Fruit fly (Drosophila melanogaster) whole organism, embryonic: ENCODE measurements around the gene UbcE2H.
A peak's percentile ranks its signal among the peaks of the same experiment; 100 is the strongest.

Experiments used
- Adf1 ChIP-seq: fragments of 200-800 bp; sonication (Bioruptor generic); IDR thresholded peaks from 2 replicates; pipeline ENCODE4 v1.3.6; 2022; ENCODE audit warnings: missing biosample characterization, missing genetic modification characterization
- Antp ChIP-seq: fragments of 200-800 bp; sonication (Bioruptor generic); optimal IDR thresholded peaks from 3 replicates; lab custom pipeline; 2016; ENCODE audit warnings: missing biosample characterization, missing genetic modification characterization
- Awh ChIP-seq: fragments of 200-800 bp; sonication (Bioruptor generic); IDR thresholded peaks from 2 replicates; pipeline ENCODE4, ENCODE4 v1.3.6; 2022; ENCODE audit warnings: missing biosample characterization, missing genetic modification characterization
- C15 ChIP-seq: fragments of 200-800 bp; sonication (Bioruptor generic); IDR thresholded peaks from 3 replicates; pipeline ENCODE4 v1.3.6; 2022; ENCODE audit warnings: missing biosample characterization, missing genetic modification characterization
- CG1024 ChIP-seq: fragments of 200-800 bp; sonication (Bioruptor generic); IDR thresholded peaks from 2 replicates; pipeline ENCODE4 v1.3.6; 2022; ENCODE audit warnings: missing biosample characterization, missing genetic modification characterization
- CG10462 ChIP-seq: fragments of 200-800 bp; sonication (Bioruptor generic); optimal IDR thresholded peaks from 2 replicates; lab custom pipeline; 2016; ENCODE audit warnings: missing biosample characterization, missing genetic modification characterization
- CG12942 ChIP-seq: fragments of 200-800 bp; sonication (Bioruptor generic); optimal IDR thresholded peaks from 3 replicates; lab custom pipeline; 2016; ENCODE audit warnings: missing biosample characterization, missing genetic modification characterization
- CG13424 ChIP-seq: fragments of 200-800 bp; sonication (Bioruptor generic); optimal IDR thresholded peaks from 2 replicates; lab custom pipeline; 2019; ENCODE audit warnings: missing biosample characterization, mild to moderate bottlenecking, missing genetic modification characterization, moderate library complexity
- CG13624 ChIP-seq: fragments of 200-800 bp; sonication (Bioruptor generic); optimal IDR thresholded peaks from 2 replicates; lab custom pipeline; 2016; ENCODE audit warnings: missing biosample characterization, missing genetic modification characterization
- CG14050 ChIP-seq: fragments of 200-800 bp; sonication (Bioruptor generic); IDR thresholded peaks from 3 replicates; pipeline ENCODE4 v1.3.6; 2022; ENCODE audit warnings: missing biosample characterization, missing genetic modification characterization
- CG14860 ChIP-seq: fragments of 200-800 bp; sonication (Bioruptor generic); IDR thresholded peaks from 3 replicates; pipeline ENCODE4 v1.3.6; 2022; ENCODE audit warnings: missing biosample characterization, missing genetic modification characterization; ENCODE audit not compliant: partially characterized antibody
- CG17802 ChIP-seq: fragments of 200-800 bp; sonication (Bioruptor generic); optimal IDR thresholded peaks from 2 replicates; lab custom pipeline; 2018; ENCODE audit warnings: missing biosample characterization, mild to moderate bottlenecking, missing genetic modification characterization, moderate library complexity
- CG18764 ChIP-seq: fragments of 200-800 bp; sonication (Bioruptor generic); optimal IDR thresholded peaks from 3 replicates; lab custom pipeline; 2016; ENCODE audit warnings: missing biosample characterization, missing genetic modification characterization
- CG2202 ChIP-seq: fragments of 200-800 bp; sonication (Bioruptor generic); optimal IDR thresholded peaks from 2 replicates; lab custom pipeline; 2018; ENCODE audit warnings: missing biosample characterization, mild to moderate bottlenecking, missing genetic modification characterization
- CG32767 ChIP-seq: fragments of 200-800 bp; sonication (Bioruptor generic); IDR thresholded peaks from 2 replicates; pipeline ENCODE4 v1.3.6; 2022; ENCODE audit warnings: missing biosample characterization, missing genetic modification characterization
- CG3407 ChIP-seq: fragments of 200-800 bp; sonication (Bioruptor generic); optimal IDR thresholded peaks from 2 replicates; lab custom pipeline; 2018; ENCODE audit warnings: missing biosample characterization, mild to moderate bottlenecking, missing genetic modification characterization
- CG6254 ChIP-seq: fragments of 200-800 bp; sonication (Bioruptor generic); optimal IDR thresholded peaks from 3 replicates; lab custom pipeline; 2017; ENCODE audit warnings: mild to moderate bottlenecking, missing biosample characterization, missing genetic modification reagents, missing genetic modification characterization
- CG7556 ChIP-seq: fragments of 200-800 bp; sonication (Bioruptor generic); optimal IDR thresholded peaks from 2 replicates; lab custom pipeline; 2017; ENCODE audit warnings: missing biosample characterization, mild to moderate bottlenecking, missing genetic modification characterization
- CG8924 ChIP-seq: fragments of 200-800 bp; optimal IDR thresholded peaks from 3 replicates; lab custom pipeline; 2019; ENCODE audit warnings: missing biosample characterization, mild to moderate bottlenecking, missing genetic modification characterization, moderate library complexity
- Camta ChIP-seq: fragments of 200-800 bp; sonication (Bioruptor generic); optimal IDR thresholded peaks from 2 replicates; lab custom pipeline; 2016; ENCODE audit warnings: missing biosample characterization, missing genetic modification characterization
- Dad ChIP-seq: fragments of 200-800 bp; sonication (Bioruptor generic); optimal IDR thresholded peaks from 3 replicates; lab custom pipeline; 2016; ENCODE audit warnings: missing biosample characterization, missing genetic modification characterization
- Doc3 ChIP-seq: fragments of 200-800 bp; sonication (Bioruptor generic); IDR thresholded peaks from 3 replicates; pipeline ENCODE4 v1.3.6; 2022; ENCODE audit warnings: missing biosample characterization, missing genetic modification characterization; ENCODE audit not compliant: partially characterized antibody
- Fer3 ChIP-seq: fragments of 200-800 bp; sonication (Bioruptor generic); optimal IDR thresholded peaks from 2 replicates; lab custom pipeline; 2018; ENCODE audit warnings: missing biosample characterization, mild to moderate bottlenecking, missing genetic modification characterization, moderate library complexity
- GATAe ChIP-seq: fragments of 200-800 bp; sonication (Bioruptor generic); conservative IDR thresholded peaks from 2 replicates; pipeline ENCODE4 v1.3.6; 2022; ENCODE audit warnings: missing biosample characterization, missing genetic modification characterization
- Nf-YB ChIP-seq: fragments of 200-800 bp; sonication (Bioruptor generic); optimal IDR thresholded peaks from 3 replicates; lab custom pipeline; 2019; ENCODE audit warnings: missing biosample characterization, mild to moderate bottlenecking, missing genetic modification characterization, moderate library complexity
- Trl ChIP-seq, 3 experiments: fragments of >200 bp in 2 of 3; fragments of 200-800 bp in 1 of 3; sonication (Bioruptor generic) in 1 of 3; optimal IDR thresholded peaks; 2 replicates in 1 of 3; 3 replicates in 2 of 3; lab custom pipeline; 2016 to 2017; ENCODE audit warnings: missing biosample characterization in 1 of 3, missing genetic modification characterization in 1 of 3
- Usf ChIP-seq: fragments of 200-800 bp; sonication (Bioruptor generic); optimal IDR thresholded peaks from 2 replicates; lab custom pipeline; 2017; ENCODE audit warnings: missing genotype, missing biosample characterization, missing genetic modification characterization
- Vsx1 ChIP-seq: fragments of 200-800 bp; sonication (Bioruptor generic); optimal IDR thresholded peaks from 2 replicates; lab custom pipeline; 2017; ENCODE audit warnings: missing biosample characterization, mild to moderate bottlenecking, missing genetic modification characterization, missing genetic modification reagents
- Xbp1 ChIP-seq: fragments of 200-800 bp; sonication (Bioruptor generic); optimal IDR thresholded peaks from 3 replicates; lab custom pipeline; 2016; ENCODE audit warnings: missing biosample characterization, mild to moderate bottlenecking, missing genetic modification characterization
- Xrp1 ChIP-seq: fragments of 200-800 bp; sonication (Bioruptor generic); IDR thresholded peaks from 2 replicates; pipeline ENCODE4 v1.3.6; 2022; ENCODE audit warnings: missing biosample characterization, missing genetic modification characterization
- bcd ChIP-seq: fragments of 200-800 bp; sonication (Bioruptor generic); optimal IDR thresholded peaks from 2 replicates; lab custom pipeline; 2017; ENCODE audit warnings: missing biosample characterization, mild to moderate bottlenecking, missing genetic modification characterization
- btn ChIP-seq: fragments of 200-800 bp; sonication (Bioruptor generic); optimal IDR thresholded peaks from 2 replicates; lab custom pipeline; 2016; ENCODE audit warnings: missing biosample characterization, missing genetic modification characterization
- chinmo ChIP-seq: fragments of 200-800 bp; sonication (Bioruptor generic); IDR thresholded peaks from 4 replicates; pipeline ENCODE4 v1.3.6; 2022; ENCODE audit warnings: missing biosample characterization, missing genetic modification characterization; ENCODE audit not compliant: partially characterized antibody
- fd64A ChIP-seq: fragments of 200-800 bp; sonication (Bioruptor generic); optimal IDR thresholded peaks from 3 replicates; lab custom pipeline; 2018; ENCODE audit warnings: missing biosample characterization, mild to moderate bottlenecking, missing genetic modification characterization
- gcm ChIP-seq: fragments of 200-800 bp; sonication (Bioruptor generic); optimal IDR thresholded peaks from 2 replicates; lab custom pipeline; 2019; ENCODE audit warnings: missing biosample characterization, mild to moderate bottlenecking, missing genetic modification characterization, moderate library complexity
- gro ChIP-seq: fragments of 200-800 bp; sonication (Bioruptor generic); optimal IDR thresholded peaks from 2 replicates; lab custom pipeline; 2016; ENCODE audit warnings: missing biosample characterization, missing genetic modification characterization
- hb ChIP-seq: fragments of 200-800 bp; sonication (Bioruptor generic); IDR thresholded peaks from 3 replicates; pipeline ENCODE4 v1.3.6; 2022; ENCODE audit warnings: missing biosample characterization, missing genetic modification characterization; ENCODE audit not compliant: partially characterized antibody
- her ChIP-seq: fragments of 200-800 bp; sonication (Bioruptor generic); optimal IDR thresholded peaks from 2 replicates; lab custom pipeline; 2016; ENCODE audit warnings: missing biosample characterization, missing genetic modification characterization
- inv ChIP-seq: fragments of 200-800 bp; sonication (Bioruptor generic); IDR thresholded peaks from 2 replicates; pipeline ENCODE4 v1.3.6; 2022; ENCODE audit warnings: missing biosample characterization, missing genetic modification characterization; ENCODE audit not compliant: partially characterized antibody
- klu ChIP-seq: fragments of 200-800 bp; sonication (Bioruptor generic); IDR thresholded peaks from 2 replicates; pipeline ENCODE4 v1.3.6; 2022; ENCODE audit warnings: missing biosample characterization, missing genetic modification characterization
- maf-S ChIP-seq: fragments of 200-800 bp; sonication (Bioruptor generic); optimal IDR thresholded peaks from 2 replicates; lab custom pipeline; 2016; ENCODE audit warnings: missing biosample characterization, missing genetic modification characterization
- mirr ChIP-seq: fragments of 200-800 bp; sonication (Bioruptor generic); optimal IDR thresholded peaks from 3 replicates; lab custom pipeline; 2018; ENCODE audit warnings: missing biosample characterization, mild to moderate bottlenecking, missing genetic modification characterization
- oc ChIP-seq: fragments of 200-800 bp; sonication (Bioruptor generic); optimal IDR thresholded peaks from 2 replicates; lab custom pipeline; 2018; ENCODE audit warnings: missing biosample characterization, mild to moderate bottlenecking, missing genetic modification characterization, moderate library complexity
- peb ChIP-seq: fragments of 200-800 bp; sonication (Bioruptor generic); IDR thresholded peaks from 2 replicates; pipeline ENCODE4 v1.3.6; 2022; ENCODE audit warnings: missing biosample characterization, missing genetic modification characterization
- seq ChIP-seq: fragments of 200-800 bp; sonication (Bioruptor generic); IDR thresholded peaks from 2 replicates; pipeline ENCODE4 v1.3.6; 2022; ENCODE audit warnings: missing biosample characterization, missing genetic modification characterization
- sima ChIP-seq: fragments of 200-800 bp; sonication (Bioruptor generic); optimal IDR thresholded peaks from 2 replicates; lab custom pipeline; 2016; ENCODE audit warnings: missing biosample characterization, missing genetic modification characterization
- slou ChIP-seq: fragments of 200-800 bp; sonication (Bioruptor generic); optimal IDR thresholded peaks from 3 replicates; lab custom pipeline; 2016; ENCODE audit warnings: missing biosample characterization, missing genetic modification characterization
- tll ChIP-seq, 2 experiments: fragments of 200-800 bp in 1 of 2; fragments of >200 bp in 1 of 2; sonication (Bioruptor generic) in 1 of 2; optimal IDR thresholded peaks; 2 replicates each; lab custom pipeline; 2017 to 2019; ENCODE audit warnings: missing biosample characterization in 2 of 2, missing genetic modification characterization in 2 of 2, mild to moderate bottlenecking in 1 of 2, moderate library complexity in 1 of 2

The UbcE2H gene

DNA sequence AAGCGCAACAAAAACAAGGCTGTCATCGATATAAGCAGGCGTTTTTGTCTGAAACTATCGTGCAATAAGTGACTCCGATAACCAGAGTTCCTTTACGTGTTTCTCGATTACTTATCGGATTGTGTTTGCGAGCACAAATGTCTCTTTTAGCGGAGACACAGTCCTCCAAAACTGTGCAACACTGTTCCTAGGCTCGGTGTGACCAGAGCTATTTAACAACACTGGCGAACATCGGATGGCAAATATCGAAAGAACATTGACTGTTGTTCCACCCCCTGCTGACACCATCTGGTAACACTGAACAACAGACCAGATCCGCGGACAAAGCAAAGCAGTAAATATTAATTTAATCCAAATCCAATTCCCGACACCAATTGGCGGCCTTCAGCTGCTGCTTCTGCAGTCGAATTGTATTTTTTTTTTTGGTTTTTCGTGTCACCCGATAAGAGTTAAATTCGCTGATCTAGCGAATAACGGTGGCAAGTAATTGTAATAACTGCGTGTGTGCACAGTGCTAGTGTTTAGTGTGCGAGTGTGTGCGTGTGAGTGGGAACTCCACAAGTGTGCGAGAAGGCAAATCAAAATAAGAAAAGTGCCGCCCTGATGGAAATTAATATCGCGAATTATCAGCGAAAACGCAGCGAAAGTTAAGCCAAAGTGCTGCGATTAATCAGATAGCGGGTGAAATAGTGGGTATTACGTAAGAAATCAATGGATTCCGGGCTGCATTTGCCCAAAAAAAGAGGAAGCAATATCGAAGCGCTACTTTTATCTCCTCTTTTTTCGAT lies 32.3 kb downstream of the UbcE2H start, which contains the start of gene mys (continued):
- TF ChIP-seq CG14050 (GFP tag; lab: Robert Waterston, UW) (no peak), CG3407 (GFP tag; lab: Kevin White, UChicago) (peak; percentile 33), slou (GFP tag; lab: Kevin White, UChicago) (peak; percentile 42), chinmo (GFP tag; lab: Robert Waterston, UW) (peak; percentile 70; the same call in 2 of the 4 replicates), Trl (optimal IDR thresholded peaks at IDR 0.05; lab: Kevin White, UChicago) (no peak), Trl (GFP tag; optimal IDR thresholded peaks at IDR 0.05; lab: Kevin White, UChicago) (peak; percentile 61), CG6254 (GFP tag; lab: Kevin White, UChicago) (no peak), maf-S (GFP tag; lab: Kevin White, UChicago) (peak; percentile 80), sima (GFP tag; lab: Kevin White, UChicago) (no peak), Vsx1 (GFP tag; lab: Kevin White, UChicago) (no peak), klu (peak; percentile 64; the same call in 1 of the 2 replicates), seq (GFP tag; lab: Robert Waterston, UW) (peak; percentile 76), hb (peak; percentile 92), Xrp1 (peak; percentile 64), CG17802 (peak; percentile 55), GATAe (no peak), CG14860 (GFP tag; lab: Robert Waterston, UW) (peak; percentile 85), Xbp1 (GFP tag; lab: Kevin White, UChicago) (peak; percentile 74), bcd (GFP tag; lab: Kevin White, UChicago) (peak; percentile 62), Fer3 (tag; lab: Kevin White, UChicago) (peak; percentile 55), CG2202 (tag; lab: Kevin White, UChicago) (peak; percentile 20), CG10462 (GFP tag; lab: Kevin White, UChicago) (peak; percentile 1), fd64A (GFP tag; lab: Kevin White, UChicago) (peak; percentile 1), mirr (GFP tag; lab: Kevin White, UChicago) (peak; percentile 43), CG7556 (GFP tag; lab: Kevin White, UChicago) (peak; percentile 7), CG13424 (tag; lab: Kevin White, UChicago) (peak; percentile 48), gro (GFP tag; lab: Kevin White, UChicago) (peak; percentile 88), Nf-YB (GFP tag; lab: Kevin White, UChicago) (peak; percentile 15), Camta (GFP tag; lab: Kevin White, UChicago) (peak; percentile 31), CG1024 (GFP tag; lab: Robert Waterston, UW) (0 out of 2 replicates have a peak, but pooled peaks have one; percentile 28), CG12942 (GFP tag; lab: Kevin White, UChicago) (peak; percentile 60), Doc3 (GFP tag; lab: Robert Waterston, UW) (peak; percentile 89), CG13624 (GFP tag; lab: Kevin White, UChicago) (peak; percentile 80), CG8924 (peak; percentile 10), tll (GFP tag; optimal IDR thresholded peaks at IDR 0.05; lab: Kevin White, UChicago) (no peak), Dad (GFP tag; lab: Kevin White, UChicago) (peak; percentile 74), CG32767 (GFP tag; lab: Robert Waterston, UW) (no peak), Usf (no peak), her (GFP tag; lab: Kevin White, UChicago) (peak; percentile 83), CG18764 (GFP tag; lab: Kevin White, UChicago) (peak; percentile 57), inv (GFP tag; lab: Robert Waterston, UW) (peak; percentile 91), gcm (peak; percentile 4), C15 (GFP tag; lab: Robert Waterston, UW) (no peak), oc (tag; lab: Kevin White, UChicago) (peak; percentile 40), Antp (peak; percentile 84), Awh (GFP tag; lab: Robert Waterston, UW) (no peak), peb (GFP tag; lab: Robert Waterston, UW) (no peak), Adf1 (GFP tag; lab: Robert Waterston, UW) (peak; percentile 15; the same call in 1 of the 2 replicates), btn (GFP tag; lab: Kevin White, UChicago) (peak; percentile 35)
